Fruit fly (Drosophila melanogaster): ENCODE data around the gene CG33080.

Gene CG33080

DNA sequence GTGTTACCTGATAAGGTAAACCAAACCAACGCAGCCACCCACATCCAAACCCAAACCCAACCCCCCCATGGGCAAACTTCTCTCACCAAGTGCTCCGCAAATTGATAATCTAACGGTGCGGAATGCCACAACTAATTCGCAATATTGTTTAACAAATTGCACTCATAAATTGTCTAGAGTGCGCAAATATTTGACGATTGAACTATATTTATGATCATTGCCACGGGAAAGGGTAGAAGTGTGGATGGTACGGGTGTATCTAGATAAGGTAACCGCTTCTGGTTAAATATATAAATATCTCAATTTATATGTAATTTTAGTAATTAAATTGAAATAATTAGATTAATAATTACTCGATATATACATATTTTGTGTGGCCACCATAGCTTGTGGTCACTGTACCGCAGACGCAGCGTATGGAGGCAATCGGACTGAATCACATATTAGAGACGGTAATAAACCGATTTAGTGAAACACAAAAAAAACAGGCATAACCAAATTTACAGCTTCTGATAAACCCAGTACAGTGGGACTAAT is 966 bp upstream of the CG33080 start (continued):
- TF ChIP-seq sna (GFP tag; IDR thresholded peaks at IDR 0.05; ENCODE audit: partially characterized antibody) (no peak), HLH4C (GFP tag; IDR thresholded peaks at IDR 0.05; ENCODE audit: partially characterized antibody) (no peak), Elba2 (GFP tag; optimal IDR thresholded peaks at IDR 0.05) (no peak), CG15073 (GFP tag; optimal IDR thresholded peaks at IDR 0.05) (no peak), Vsx1 (GFP tag; optimal IDR thresholded peaks at IDR 0.05) (no peak), CG11247 (GFP tag; IDR thresholded peaks at IDR 0.05) (peak; percentile 69), pfk (GFP tag; optimal IDR thresholded peaks at IDR 0.05) (no peak), CG18476 (GFP tag; optimal IDR thresholded peaks at IDR 0.05) (no peak), chn (GFP tag; optimal IDR thresholded peaks at IDR 0.05) (no peak), kni (GFP tag; optimal IDR thresholded peaks at IDR 0.05) (no peak), CG10979 (tag; optimal IDR thresholded peaks at IDR 0.05) (no peak), B-H1 (GFP tag; IDR thresholded peaks at IDR 0.05) (peak; percentile 18; the same call in 1 of the 3 replicates), eyg (GFP tag; optimal IDR thresholded peaks at IDR 0.05) (no peak), CG9797 (GFP tag; optimal IDR thresholded peaks at IDR 0.05) (no peak), CG7928 (GFP tag; optimal IDR thresholded peaks at IDR 0.05) (peak; percentile 12), chif (GFP tag; optimal IDR thresholded peaks at IDR 0.05) (no peak), tgo (GFP tag; IDR thresholded peaks at IDR 0.05) (peak; percentile 69), gcm (GFP tag; optimal IDR thresholded peaks at IDR 0.05) (no peak), CG18619 (GFP tag; optimal IDR thresholded peaks at IDR 0.05) (peak; percentile 44), Dip2 (GFP tag; IDR thresholded peaks at IDR 0.05) (no peak), zfh2 (GFP tag; optimal IDR thresholded peaks at IDR 0.05) (no peak), sob (GFP tag; IDR thresholded peaks at IDR 0.05) (peak; percentile 82), slbo (GFP tag; IDR thresholded peaks at IDR 0.05) (peak; percentile 88), CG7987 (GFP tag; optimal IDR thresholded peaks at IDR 0.05) (no peak), CG34422 (GFP tag; IDR thresholded peaks at IDR 0.05) (peak; percentile 55; the same call in 1 of the 3 replicates), wdn (GFP tag; IDR thresholded peaks at IDR 0.05) (peak; percentile 69), gce (GFP tag; IDR thresholded peaks at IDR 0.05) (no peak), ewg (GFP tag; optimal IDR thresholded peaks at IDR 0.05) (no peak), CG13624 (GFP tag; optimal IDR thresholded peaks at IDR 0.05) (no peak), gem (tag; optimal IDR thresholded peaks at IDR 0.05) (peak; percentile 75), D (optimal IDR thresholded peaks at IDR 0.05) (no peak), D (GFP tag; optimal IDR thresholded peaks at IDR 0.05) (no peak), NC2β (GFP tag; optimal IDR thresholded peaks at IDR 0.05) (no peak), fd64A (GFP tag; optimal IDR thresholded peaks at IDR 0.05) (no peak), CG15479 (GFP tag; optimal IDR thresholded peaks at IDR 0.05) (no peak), bbx (GFP tag; IDR thresholded peaks at IDR 0.05; ENCODE audit: partially characterized antibody) (no peak), CG17328 (GFP tag; IDR thresholded peaks at IDR 0.05) (peak; percentile 43), Hand (GFP tag; optimal IDR thresholded peaks at IDR 0.05) (peak; percentile 71), CG13123 (GFP tag; optimal IDR thresholded peaks at IDR 0.05) (no peak), CG43689 (GFP tag; IDR thresholded peaks at IDR 0.05) (no peak), nau (GFP tag; optimal IDR thresholded peaks at IDR 0.05) (no peak), CG18764 (GFP tag; optimal IDR thresholded peaks at IDR 0.05) (peak; percentile 23), sc (optimal IDR thresholded peaks at IDR 0.05) (no peak), sc (GFP tag; optimal IDR thresholded peaks at IDR 0.05) (no peak), dm (GFP tag; optimal IDR thresholded peaks at IDR 0.05) (no peak), CG6791 (GFP tag; IDR thresholded peaks at IDR 0.05; ENCODE audit: partially characterized antibody) (no peak), Oaz (GFP tag; IDR thresholded peaks at IDR 0.05) (peak; percentile 39; the same call in 1 of the 2 replicates), peb (GFP tag; IDR thresholded peaks at IDR 0.05) (no peak), CG10321 (GFP tag; IDR thresholded peaks at IDR 0.05) (no peak), MTF-1 (GFP tag; optimal IDR thresholded peaks at IDR 0.05; ENCODE audit: borderline replicate concordance) (no peak), CG12391 (tag; optimal IDR thresholded peaks at IDR 0.05) (peak; percentile 60)

Measured in whole organism, embryonic.